Worm (Caenorhabditis elegans): ENCODE measurements around the gene F48C5.2.
A peak's percentile ranks its signal among the peaks of the same experiment; 100 is the strongest.

Gene F48C5.2

DNA sequence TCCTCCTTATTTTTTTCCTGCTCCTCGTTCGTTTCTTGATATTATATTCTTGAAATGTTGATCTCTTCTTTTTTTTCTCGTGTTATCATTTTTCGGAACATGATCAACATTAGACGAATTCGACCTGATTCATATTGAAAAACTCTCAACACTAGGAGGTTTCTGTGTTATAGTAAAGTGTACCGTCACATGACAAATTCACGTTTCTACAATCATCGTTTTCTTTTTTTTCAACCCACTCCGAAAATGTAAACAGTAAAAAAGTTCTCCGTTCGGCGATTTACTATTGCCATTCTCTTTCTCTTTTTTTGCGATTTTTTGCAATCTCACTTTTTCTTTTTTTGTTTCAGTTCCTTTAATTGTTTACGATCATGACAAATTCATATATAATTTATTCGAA lies 17.3 kb upstream of the F48C5.2 start:
- no peak for TF ChIP-seq zip-8 (tag; optimal IDR thresholded peaks at IDR 0.05)
- TF ChIP-seq flh-1 (GFP tag; optimal IDR thresholded peaks at IDR 0.05): no peak
- TF ChIP-seq sem-2 (GFP tag; optimal IDR thresholded peaks at IDR 0.05): no peak
- no peak for TF ChIP-seq unc-62 (GFP tag; optimal IDR thresholded peaks at IDR 0.05)

DNA sequence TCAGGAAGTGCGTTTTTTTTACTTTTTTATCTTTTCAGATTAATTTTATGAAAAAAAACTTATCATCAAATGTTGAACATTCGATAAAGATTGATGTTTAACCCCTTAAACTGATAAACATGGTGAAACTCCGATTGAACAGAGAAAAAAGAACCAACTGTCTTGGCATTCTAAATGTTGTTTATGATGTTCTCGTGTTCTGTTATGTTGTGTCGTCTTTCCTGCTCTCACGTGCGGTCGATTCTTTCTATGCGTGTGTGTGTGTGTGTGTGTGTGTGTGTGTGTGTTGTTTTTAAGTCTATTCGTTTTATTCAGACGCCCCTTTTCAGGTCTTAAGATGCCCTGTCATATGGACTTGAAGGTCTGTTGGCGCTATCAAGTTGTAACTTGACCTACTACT lies 15.5 kb upstream of the F48C5.2 start:
- no peak for TF ChIP-seq unc-120 (tag; optimal IDR thresholded peaks at IDR 0.05; ENCODE audit: poor library complexity, severe bottlenecking)

DNA sequence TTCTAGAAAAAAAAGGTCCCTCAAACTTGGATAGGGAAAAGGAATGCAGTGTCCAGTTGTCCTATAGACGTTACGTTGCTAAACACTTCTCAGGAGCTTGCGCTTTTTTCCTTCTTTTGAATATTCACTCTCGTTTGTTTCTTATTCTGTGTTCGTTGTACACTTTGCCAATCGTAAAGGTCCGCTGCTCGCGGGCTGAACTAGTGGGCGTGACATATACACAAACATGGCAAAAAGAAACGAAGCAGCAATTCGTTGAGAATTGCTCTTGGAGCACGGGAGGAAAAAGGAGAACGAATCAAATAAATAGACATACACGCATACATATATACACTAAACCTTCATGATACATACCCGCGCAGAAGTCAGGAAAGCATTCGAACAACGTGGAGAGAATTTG lies 14.7 kb upstream of the F48C5.2 start:
- TF ChIP-seq hlh-1 (tag; optimal IDR thresholded peaks at IDR 0.05) (no peak), nhr-2 (tag; optimal IDR thresholded peaks at IDR 0.05) (no peak), lsy-2 (tag; optimal IDR thresholded peaks at IDR 0.05) (no peak), ceh-83 (GFP tag; optimal IDR thresholded peaks at IDR 0.05) (no peak), ztf-11 (tag; optimal IDR thresholded peaks at IDR 0.05) (no peak), drap-1 (GFP tag; optimal IDR thresholded peaks at IDR 0.05) (no peak), blmp-1 (tag; optimal IDR thresholded peaks at IDR 0.05) (no peak), bed-3 (GFP tag; optimal IDR thresholded peaks at IDR 0.05) (no peak), lin-32 (GFP tag; optimal IDR thresholded peaks at IDR 0.05) (no peak), unc-62 (GFP tag; optimal IDR thresholded peaks at IDR 0.05) (no peak), nhr-12 (tag; optimal IDR thresholded peaks at IDR 0.05) (no peak), pha-4 (tag; optimal IDR thresholded peaks at IDR 0.05) (no peak), elt-3 (tag; optimal IDR thresholded peaks at IDR 0.05) (no peak), sem-2 (GFP tag; optimal IDR thresholded peaks at IDR 0.05) (no peak), elt-1 (tag; optimal IDR thresholded peaks at IDR 0.05; ENCODE audit: borderline replicate concordance, insufficient read depth) (no peak), zip-8 (tag; optimal IDR thresholded peaks at IDR 0.05) (no peak), mab-5 (tag; optimal IDR thresholded peaks at IDR 0.05) (no peak)

DNA sequence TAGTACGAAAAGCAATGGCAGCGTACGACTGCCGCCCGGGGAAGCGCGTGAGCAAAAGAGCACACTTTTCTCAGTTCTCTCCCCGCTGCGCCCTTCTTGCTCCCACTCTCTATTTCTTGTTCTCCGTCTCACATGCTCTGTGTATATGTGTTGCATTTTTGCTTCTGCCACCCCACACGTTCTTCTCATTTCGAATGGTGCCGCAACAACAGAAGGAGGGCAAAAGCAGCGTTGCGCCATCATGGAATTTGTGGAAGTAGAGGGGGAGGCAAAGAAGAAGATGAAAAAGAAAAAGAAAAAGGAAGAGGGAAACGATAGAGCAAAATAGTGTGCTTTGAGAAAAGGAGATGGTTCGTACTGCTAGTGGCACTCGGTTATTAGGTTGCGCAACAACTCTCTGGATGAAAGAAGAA lies 13.2 kb upstream of the F48C5.2 start:
- TF ChIP-seq lin-32 (GFP tag; optimal IDR thresholded peaks at IDR 0.05) (no peak), mls-2 (tag; optimal IDR thresholded peaks at IDR 0.05) (peak; percentile 41), ztf-11 (tag; optimal IDR thresholded peaks at IDR 0.05) (no peak), unc-39 (tag; optimal IDR thresholded peaks at IDR 0.05) (no peak), unc-120 (tag; optimal IDR thresholded peaks at IDR 0.05; ENCODE audit: poor library complexity, severe bottlenecking) (peak; percentile 90), drap-1 (GFP tag; optimal IDR thresholded peaks at IDR 0.05) (no peak), unc-62 (GFP tag; optimal IDR thresholded peaks at IDR 0.05) (peak; percentile 24), zip-8 (tag; optimal IDR thresholded peaks at IDR 0.05) (no peak), ham-2 (GFP tag; optimal IDR thresholded peaks at IDR 0.05) (peak; percentile 5), hlh-1 (tag; optimal IDR thresholded peaks at IDR 0.05) (no peak), bed-3 (GFP tag; optimal IDR thresholded peaks at IDR 0.05) (peak; percentile 21), ces-1 (GFP tag; optimal IDR thresholded peaks at IDR 0.05) (peak; percentile 76), sptf-1 (tag; optimal IDR thresholded peaks at IDR 0.05) (peak; percentile 8), nhr-237 (tag; optimal IDR thresholded peaks at IDR 0.05) (peak; percentile 23)

DNA sequence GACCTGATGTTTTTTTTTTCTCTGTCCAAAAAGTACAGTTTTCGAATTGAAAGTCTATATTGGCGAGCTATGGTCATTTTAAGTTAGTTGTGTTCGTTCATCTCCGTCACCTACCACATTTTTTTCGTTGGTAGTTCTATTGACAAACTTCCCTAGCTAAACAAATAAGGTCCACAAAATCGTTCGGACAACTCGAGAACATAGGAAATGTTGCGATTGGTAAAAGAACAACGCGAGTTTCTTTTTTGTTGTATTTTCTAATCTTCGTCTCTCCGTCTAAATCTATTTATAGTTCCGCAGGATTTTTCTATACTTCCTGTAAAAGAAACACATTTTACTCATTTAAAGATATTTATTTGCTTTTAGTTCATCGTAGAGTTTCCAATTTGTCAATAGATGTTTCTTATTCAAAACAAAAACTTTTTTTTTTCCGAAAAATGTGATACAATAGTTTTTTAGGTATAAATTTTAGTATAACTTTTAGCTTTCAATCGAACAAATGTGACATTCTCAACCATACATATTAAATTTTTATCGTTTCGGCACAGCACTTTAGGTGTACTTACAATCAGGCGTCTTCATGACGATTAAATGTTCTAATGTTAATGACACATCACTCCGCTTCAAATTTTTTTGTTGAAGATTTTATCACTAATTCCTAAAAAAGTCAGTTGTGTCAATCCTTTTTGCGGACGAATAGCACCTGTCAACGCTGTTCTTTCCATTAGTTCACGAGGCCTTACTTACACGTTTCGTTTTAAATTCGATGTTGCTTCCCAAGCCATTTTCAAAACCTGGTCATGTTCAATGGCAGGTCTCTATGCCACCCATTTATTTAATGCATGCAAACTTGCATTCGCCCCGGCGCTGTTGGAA lies 12.6 kb upstream of the F48C5.2 start:
- TF ChIP-seq pha-4 (tag; optimal IDR thresholded peaks at IDR 0.05) (no peak), cnd-1 (tag; optimal IDR thresholded peaks at IDR 0.05) (no peak), sem-2 (GFP tag; optimal IDR thresholded peaks at IDR 0.05) (no peak), tbx-8 (GFP tag; optimal IDR thresholded peaks at IDR 0.05) (no peak), nhr-12 (tag; optimal IDR thresholded peaks at IDR 0.05) (no peak), mep-1 (tag; optimal IDR thresholded peaks at IDR 0.05) (no peak), lin-13 (tag; optimal IDR thresholded peaks at IDR 0.05) (no peak), unc-39 (tag; optimal IDR thresholded peaks at IDR 0.05) (no peak), flh-1 (GFP tag; optimal IDR thresholded peaks at IDR 0.05) (no peak), nhr-237 (tag; optimal IDR thresholded peaks at IDR 0.05) (no peak), ceh-43 (GFP tag; optimal IDR thresholded peaks at IDR 0.05) (no peak), zip-8 (tag; optimal IDR thresholded peaks at IDR 0.05) (no peak), ham-2 (GFP tag; optimal IDR thresholded peaks at IDR 0.05) (no peak), unc-62 (GFP tag; optimal IDR thresholded peaks at IDR 0.05) (no peak), lsy-2 (tag; optimal IDR thresholded peaks at IDR 0.05) (no peak), M03D4.4 (tag; optimal IDR thresholded peaks at IDR 0.05) (no peak), ztf-11 (tag; optimal IDR thresholded peaks at IDR 0.05) (no peak), hlh-1 (tag; optimal IDR thresholded peaks at IDR 0.05) (no peak), drap-1 (GFP tag; optimal IDR thresholded peaks at IDR 0.05) (no peak), ceh-39 (tag; optimal IDR thresholded peaks at IDR 0.05) (no peak)

Data from whole organism, mixed stage, embryonic.